Fruit fly (Drosophila melanogaster): ENCODE data around the gene myo.

DNA sequence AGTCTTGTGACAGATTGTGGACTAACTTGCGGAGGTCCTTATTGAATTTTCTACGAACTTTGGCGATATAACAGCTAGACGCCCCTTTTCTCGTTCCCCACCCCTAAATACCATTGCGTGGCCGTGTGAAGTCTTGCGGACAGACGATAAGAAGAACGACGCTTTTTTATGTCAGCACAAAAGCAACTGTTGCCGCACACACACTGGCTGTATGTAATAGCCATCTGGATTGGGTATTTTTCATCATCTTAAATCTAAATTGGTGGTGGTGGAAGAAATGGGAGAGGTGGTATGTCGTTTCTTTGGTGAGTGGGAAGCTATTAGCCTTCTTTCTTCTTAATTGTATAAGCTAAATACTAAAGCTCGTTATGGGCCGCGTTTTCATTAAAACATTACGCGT, 6.1 kb upstream of the myo start:
- TF ChIP-seq Ets96B (tag; optimal IDR thresholded peaks at IDR 0.05) (no peak), Hr39 (GFP tag; optimal IDR thresholded peaks at IDR 0.05) (no peak), achi (GFP tag; optimal IDR thresholded peaks at IDR 0.05) (no peak), topi (GFP tag; optimal IDR thresholded peaks at IDR 0.05) (no peak), salr (GFP tag; optimal IDR thresholded peaks at IDR 0.05) (no peak), Hr4 (GFP tag; optimal IDR thresholded peaks at IDR 0.05) (no peak), fd59A (GFP tag; optimal IDR thresholded peaks at IDR 0.05) (no peak), eg (GFP tag; IDR thresholded peaks at IDR 0.05) (no peak), svp (GFP tag) (no peak), CG15336 (GFP tag; IDR thresholded peaks at IDR 0.05) (no peak), net (GFP tag; optimal IDR thresholded peaks at IDR 0.05) (no peak), cyc (GFP tag; optimal IDR thresholded peaks at IDR 0.05) (no peak), CG16779 (tag; optimal IDR thresholded peaks at IDR 0.05) (no peak), CG9139 (GFP tag; optimal IDR thresholded peaks at IDR 0.05) (no peak)

Measured in whole organism, prepupa.